Fruit fly (Drosophila melanogaster) whole organism, prepupa: ENCODE data around the gene ninaA.

Experiments used
- Blimp-1 ChIP-seq: fragments of 200-800 bp; sonication (Bioruptor generic); optimal IDR thresholded peaks from 3 replicates; lab custom pipeline; 2017; ENCODE audit warnings: missing biosample characterization, missing genetic modification characterization, mild to moderate bottlenecking, moderate library complexity, missing genetic modification reagents
- CG10631 ChIP-seq: fragments of 200-800 bp; sonication (Bioruptor generic); optimal IDR thresholded peaks from 2 replicates; lab custom pipeline; 2016; ENCODE audit warnings: missing biosample characterization, missing genetic modification characterization
- CG11294 ChIP-seq: fragments of 200-800 bp; sonication (Bioruptor generic); IDR thresholded peaks from 2 replicates; pipeline ENCODE4 v1.3.6; 2022; ENCODE audit warnings: missing biosample characterization, missing genetic modification characterization
- CG11902 ChIP-seq: fragments of 200-800 bp; sonication (Bioruptor generic); optimal IDR thresholded peaks from 3 replicates; lab custom pipeline; 2016; ENCODE audit warnings: missing biosample characterization, missing genetic modification characterization
- CG1621 ChIP-seq: fragments of 200-800 bp; sonication (Bioruptor generic); optimal IDR thresholded peaks from 3 replicates; lab custom pipeline; 2018; ENCODE audit warnings: missing biosample characterization, mild to moderate bottlenecking, missing genetic modification characterization
- CG16779 ChIP-seq: fragments of 200-800 bp; sonication (Bioruptor generic); optimal IDR thresholded peaks from 3 replicates; lab custom pipeline; 2017; ENCODE audit warnings: missing biosample characterization, mild to moderate bottlenecking, missing genetic modification characterization
- CG3032 ChIP-seq: fragments of 200-800 bp; optimal IDR thresholded peaks from 2 replicates; lab custom pipeline; 2019; ENCODE audit warnings: missing biosample characterization, mild to moderate bottlenecking, missing genetic modification characterization, moderate library complexity
- CG31627 ChIP-seq: fragments of 200-800 bp; sonication (Bioruptor generic); optimal IDR thresholded peaks from 3 replicates; lab custom pipeline; 2016; ENCODE audit warnings: missing biosample characterization, missing genetic modification characterization
- CG32006 ChIP-seq: fragments of 200-800 bp; sonication (Bioruptor generic); optimal IDR thresholded peaks from 3 replicates; lab custom pipeline; 2017; ENCODE audit warnings: missing biosample characterization, mild to moderate bottlenecking, missing genetic modification characterization
- CG34406 ChIP-seq: fragments of 200-800 bp; sonication (Bioruptor generic); optimal IDR thresholded peaks from 3 replicates; lab custom pipeline; 2016; ENCODE audit warnings: missing biosample characterization, missing genetic modification characterization
- CG4318 ChIP-seq: fragments of 200-800 bp; sonication (Bioruptor generic); optimal IDR thresholded peaks from 3 replicates; lab custom pipeline; 2017; ENCODE audit warnings: missing biosample characterization, mild to moderate bottlenecking, missing genetic modification characterization
- CG6163 ChIP-seq: fragments of 200-800 bp; sonication (Bioruptor generic); IDR thresholded peaks from 3 replicates; pipeline ENCODE4 v1.3.6; 2022; ENCODE audit warnings: missing biosample characterization, missing genetic modification characterization
- CG6276 ChIP-seq: fragments of 200-800 bp; sonication (Bioruptor generic); optimal IDR thresholded peaks from 2 replicates; lab custom pipeline; 2017; ENCODE audit warnings: missing biosample characterization, mild to moderate bottlenecking, missing genetic modification characterization
- CG6792 ChIP-seq: fragments of 200-800 bp; sonication (Bioruptor generic); optimal IDR thresholded peaks from 3 replicates; lab custom pipeline; 2016; ENCODE audit warnings: missing biosample characterization, missing genetic modification characterization
- CG6808 ChIP-seq: fragments of 200-800 bp; sonication (Bioruptor generic); optimal IDR thresholded peaks from 3 replicates; lab custom pipeline; 2017; ENCODE audit warnings: missing biosample characterization, missing genetic modification characterization, mild to moderate bottlenecking, moderate library complexity, missing genetic modification reagents
- CG6854 ChIP-seq: fragments of 200-800 bp; sonication (Bioruptor generic); optimal IDR thresholded peaks from 2 replicates; lab custom pipeline; 2017; ENCODE audit warnings: missing biosample characterization, mild to moderate bottlenecking, missing genetic modification characterization
- CG7368 ChIP-seq: fragments of 200-800 bp; sonication (Bioruptor generic); optimal IDR thresholded peaks from 3 replicates; lab custom pipeline; 2016; ENCODE audit warnings: missing biosample characterization, missing genetic modification characterization
- CG8319 ChIP-seq: fragments of 200-800 bp; sonication (Bioruptor generic); optimal IDR thresholded peaks from 3 replicates; lab custom pipeline; 2016; ENCODE audit warnings: missing biosample characterization, missing genetic modification characterization
- CG8632 ChIP-seq: fragments of 200-800 bp; sonication (Bioruptor generic); optimal IDR thresholded peaks from 3 replicates; lab custom pipeline; 2016; ENCODE audit warnings: missing biosample characterization, missing genetic modification characterization
- CG9139 ChIP-seq: fragments of 200-800 bp; sonication (Bioruptor generic); optimal IDR thresholded peaks from 3 replicates; lab custom pipeline; 2017; ENCODE audit warnings: missing biosample characterization, mild to moderate bottlenecking, missing genetic modification characterization
- Eip75B ChIP-seq: fragments of 200-800 bp; sonication (Bioruptor generic); optimal IDR thresholded peaks from 3 replicates; lab custom pipeline; 2016; ENCODE audit warnings: missing biosample characterization, missing genetic modification characterization
- Eip78C ChIP-seq: fragments of 200-800 bp; sonication (Bioruptor generic); peaks from one replicate; lab custom pipeline; 2016; ENCODE audit warnings: missing biosample characterization, missing genetic modification characterization
- Eip93F ChIP-seq: fragments of 200-800 bp; sonication (Bioruptor generic); optimal IDR thresholded peaks from 2 replicates; lab custom pipeline; 2016; ENCODE audit warnings: missing biosample characterization, mild to moderate bottlenecking, missing genetic modification characterization
- Ets21C ChIP-seq: fragments of 200-800 bp; sonication (Bioruptor generic); optimal IDR thresholded peaks from 3 replicates; lab custom pipeline; 2016; ENCODE audit warnings: missing biosample characterization, missing genetic modification characterization
- Gug ChIP-seq: fragments of 200-800 bp; sonication (Bioruptor generic); IDR thresholded peaks from 2 replicates; pipeline ENCODE4 v1.3.6; 2022; ENCODE audit warnings: missing biosample characterization, missing genetic modification characterization
- Hr38 ChIP-seq: sonication (Bioruptor generic); optimal IDR thresholded peaks from 2 replicates; lab custom pipeline; 2016; ENCODE audit warnings: missing biosample characterization, missing genetic modification characterization
- Hr4 ChIP-seq: fragments of 200-800 bp; sonication (Bioruptor generic); optimal IDR thresholded peaks from 3 replicates; lab custom pipeline; 2016; ENCODE audit warnings: missing biosample characterization, missing genetic modification characterization
- Met ChIP-seq: fragments of 200-800 bp; sonication (Bioruptor generic); optimal IDR thresholded peaks from 3 replicates; lab custom pipeline; 2016; ENCODE audit warnings: missing biosample characterization, missing genetic modification characterization
- OdsH ChIP-seq: fragments of 200-800 bp; sonication (Bioruptor generic); optimal IDR thresholded peaks from 3 replicates; lab custom pipeline; 2016; ENCODE audit warnings: missing biosample characterization, missing genetic modification characterization
- Smox ChIP-seq: fragments of 200-800 bp; sonication (Bioruptor generic); optimal IDR thresholded peaks from 3 replicates; lab custom pipeline; 2016; ENCODE audit warnings: missing biosample characterization, missing genetic modification characterization
- Sox102F ChIP-seq: fragments of 200-800 bp; sonication (Bioruptor generic); optimal IDR thresholded peaks from 2 replicates; lab custom pipeline; 2016; ENCODE audit warnings: missing biosample characterization, mild to moderate bottlenecking, missing genetic modification characterization
- Sox14 ChIP-seq: fragments of 200-800 bp; sonication (Bioruptor generic); optimal IDR thresholded peaks from 3 replicates; lab custom pipeline; 2016; ENCODE audit warnings: missing biosample characterization, missing genetic modification characterization
- Sox15 ChIP-seq: fragments of 200-800 bp; sonication (Bioruptor generic); optimal IDR thresholded peaks from 3 replicates; lab custom pipeline; 2016; ENCODE audit warnings: missing biosample characterization, missing genetic modification characterization
- achi ChIP-seq: fragments of 200-800 bp; sonication (Bioruptor generic); optimal IDR thresholded peaks from 3 replicates; lab custom pipeline; 2016; ENCODE audit warnings: missing biosample characterization, missing genetic modification characterization
- acj6 ChIP-seq: fragments of 200-800 bp; sonication (Bioruptor generic); optimal IDR thresholded peaks from 3 replicates; lab custom pipeline; 2016; ENCODE audit warnings: missing biosample characterization, missing genetic modification characterization
- cyc ChIP-seq: fragments of 200-800 bp; sonication (Bioruptor generic); optimal IDR thresholded peaks from 3 replicates; lab custom pipeline; 2016; ENCODE audit warnings: missing biosample characterization, missing genetic modification characterization
- dac ChIP-seq: fragments of 200-800 bp; sonication (Bioruptor generic); optimal IDR thresholded peaks from 2 replicates; lab custom pipeline; 2017; ENCODE audit warnings: missing biosample characterization, mild to moderate bottlenecking, missing genetic modification characterization
- dsx ChIP-seq: fragments of 200-800 bp; optimal IDR thresholded peaks from 3 replicates; lab custom pipeline; 2019; ENCODE audit warnings: missing biosample characterization, mild to moderate bottlenecking, missing genetic modification characterization, moderate library complexity; ENCODE audit not compliant: poor library complexity, severe bottlenecking
- eg ChIP-seq: fragments of 200-800 bp; sonication (Bioruptor generic); IDR thresholded peaks from 3 replicates; pipeline ENCODE4 v1.3.6; 2022; ENCODE audit warnings: missing biosample characterization, missing genetic modification characterization
- esn ChIP-seq: fragments of 200-800 bp; sonication (Bioruptor generic); optimal IDR thresholded peaks from 2 replicates; lab custom pipeline; 2016; ENCODE audit warnings: missing biosample characterization, mild to moderate bottlenecking, missing genetic modification characterization, moderate library complexity
- lz ChIP-seq: fragments of 200-800 bp; sonication (Bioruptor generic); optimal IDR thresholded peaks from 3 replicates; lab custom pipeline; 2016; ENCODE audit warnings: missing biosample characterization, missing genetic modification characterization
- salr ChIP-seq, 2 experiments: fragments of 200-800 bp; sonication (Bioruptor generic); optimal IDR thresholded peaks; 3 replicates each; lab custom pipeline; 2016 to 2018; ENCODE audit warnings: missing biosample characterization in 2 of 2, missing genetic modification characterization in 2 of 2, mild to moderate bottlenecking in 1 of 2
- ss ChIP-seq, 2 experiments: fragments of 200-800 bp; sonication (Bioruptor generic); optimal IDR thresholded peaks; 2 replicates in 1 of 2; 3 replicates in 1 of 2; lab custom pipeline; 2017 to 2018; ENCODE audit warnings: mild to moderate bottlenecking in 2 of 2, missing biosample characterization in 2 of 2, missing genetic modification characterization in 2 of 2, moderate library complexity in 1 of 2
- svp ChIP-seq: fragments of 200-800 bp; sonication (Bioruptor generic); peaks from one replicate; lab custom pipeline; 2016; ENCODE audit warnings: missing biosample characterization, missing genetic modification characterization
- topi ChIP-seq: fragments of 200-800 bp; sonication (Bioruptor generic); optimal IDR thresholded peaks from 3 replicates; lab custom pipeline; 2016; ENCODE audit warnings: missing biosample characterization, missing genetic modification characterization
- vri ChIP-seq: fragments of 200-800 bp; sonication (Bioruptor generic); optimal IDR thresholded peaks from 3 replicates; lab custom pipeline; 2016; ENCODE audit warnings: missing biosample characterization, mild to moderate bottlenecking, missing genetic modification characterization

The ninaA gene

DNA sequence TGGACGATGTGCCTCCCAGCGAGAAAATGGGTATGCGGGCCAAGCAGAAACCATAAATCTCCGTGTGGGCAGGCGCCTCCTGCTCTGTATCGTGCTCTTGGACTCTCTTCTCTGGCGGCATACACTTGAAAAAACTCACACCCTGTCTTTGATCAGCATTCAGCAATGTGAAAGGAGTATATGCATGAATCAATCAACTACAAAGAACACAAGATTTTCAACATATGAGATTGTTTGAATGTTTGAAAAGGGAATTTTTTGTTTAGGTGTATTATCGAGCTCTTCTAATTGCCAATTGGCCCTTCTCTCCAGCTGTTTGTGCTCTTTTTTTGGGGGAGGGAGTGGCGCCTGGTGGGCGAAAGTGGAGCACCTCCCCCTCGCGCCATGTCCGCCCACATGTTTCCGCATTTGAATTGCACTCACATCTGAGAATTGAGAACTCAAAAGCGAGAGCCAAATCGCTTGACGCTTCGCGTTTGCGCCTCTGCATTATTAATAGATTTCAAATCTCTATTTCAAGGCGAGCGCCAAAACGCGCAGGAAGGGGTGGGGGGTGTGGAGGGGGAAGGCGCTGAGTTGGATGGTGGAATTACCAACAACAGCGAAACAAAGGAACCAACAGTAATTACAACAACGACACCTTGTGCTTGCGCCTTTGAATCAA is 31.6 kb upstream of the ninaA start (continued):
- TF ChIP-seq Met (GFP tag; lab: Kevin White, UChicago) (peak; percentile 81), CG6808 (GFP tag; lab: Kevin White, UChicago) (peak; percentile 39), CG16779 (tag; lab: Kevin White, UChicago) (peak; percentile 45), Eip93F (GFP tag; lab: Kevin White, UChicago) (peak; percentile 2), CG10631 (GFP tag; lab: Kevin White, UChicago) (peak; percentile 74), Hr38 (GFP tag; lab: Kevin White, UChicago) (no peak), Blimp-1 (GFP tag; lab: Kevin White, UChicago) (no peak), cyc (peak; percentile 83), Eip75B (GFP tag; lab: Kevin White, UChicago) (peak; percentile 77), CG32006 (GFP tag; lab: Kevin White, UChicago) (peak; percentile 89), CG11294 (GFP tag; lab: Robert Waterston, UW) (peak; percentile 74), CG8319 (GFP tag; lab: Kevin White, UChicago) (peak; percentile 40), svp (GFP tag; lab: Kevin White, UChicago) (peak; percentile 91), CG6163 (peak; percentile 94), OdsH (GFP tag; lab: Kevin White, UChicago) (peak; percentile 79), Eip78C (GFP tag; lab: Kevin White, UChicago) (peak; percentile 92), Gug (GFP tag; lab: Robert Waterston, UW) (peak; percentile 86), ss (GFP tag; optimal IDR thresholded peaks at IDR 0.05; lab: Kevin White, UChicago) (peak in 1 of 2 experiments; percentile 8), Sox14 (GFP tag; lab: Kevin White, UChicago) (peak; percentile 73), lz (GFP tag; lab: Kevin White, UChicago) (peak; percentile 74), CG31627 (peak; percentile 76), CG34406 (peak; percentile 61), CG11902 (GFP tag; lab: Kevin White, UChicago) (peak; percentile 46), Sox15 (GFP tag; lab: Kevin White, UChicago) (peak; percentile 46), CG4318 (peak; percentile 80), Ets21C (GFP tag; lab: Kevin White, UChicago) (peak; percentile 55), dac (GFP tag; lab: Kevin White, UChicago) (peak; percentile 65), topi (GFP tag; lab: Kevin White, UChicago) (peak; percentile 83)

DNA sequence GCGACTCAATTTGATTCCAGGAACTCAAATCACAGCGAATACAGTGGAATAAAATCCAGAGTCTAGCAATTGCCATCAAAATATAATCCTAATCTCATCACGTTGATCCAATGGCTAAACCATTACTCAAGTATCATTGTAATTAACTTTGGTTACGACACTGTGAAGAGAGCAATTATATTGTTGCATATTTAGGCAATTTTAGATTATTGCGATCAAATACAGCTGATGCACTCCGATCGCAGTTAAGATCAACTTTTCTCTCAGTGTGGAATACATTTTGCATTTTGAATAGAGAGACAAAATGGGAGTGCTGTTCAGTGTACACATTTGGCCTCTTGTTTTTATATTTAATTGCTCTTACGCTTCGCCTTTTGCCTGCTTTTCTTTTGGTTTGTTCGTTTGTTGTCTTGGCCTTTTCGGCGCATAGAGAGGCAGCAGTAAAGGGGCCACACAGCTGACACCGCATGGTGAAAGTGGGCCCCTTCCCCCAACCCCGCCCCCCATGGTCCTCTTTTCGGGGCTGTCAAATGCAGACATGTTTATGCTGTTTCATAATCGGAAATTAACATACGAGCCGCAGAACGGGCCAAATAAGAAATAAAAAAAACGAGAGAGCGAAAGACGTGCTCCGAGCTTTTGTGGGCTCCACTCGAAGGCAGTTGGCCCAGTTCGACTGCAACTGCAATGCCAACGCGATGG is 30.8 kb upstream of the ninaA start:
- TF ChIP-seq Gug (GFP tag; lab: Robert Waterston, UW) (peak; percentile 67), CG1621 (peak; percentile 14), CG9139 (GFP tag; lab: Kevin White, UChicago) (no peak), achi (peak; percentile 64), CG6854 (peak; percentile 32), CG8632 (peak; percentile 13), eg (GFP tag; lab: Robert Waterston, UW) (peak; percentile 73), Ets21C (GFP tag; lab: Kevin White, UChicago) (peak; percentile 49), lz (GFP tag; lab: Kevin White, UChicago) (peak; percentile 65), CG6808 (GFP tag; lab: Kevin White, UChicago) (no peak), esn (GFP tag; lab: Kevin White, UChicago) (peak; percentile 66), CG11902 (GFP tag; lab: Kevin White, UChicago) (peak; percentile 6), Sox15 (GFP tag; lab: Kevin White, UChicago) (peak; percentile 21), Eip93F (GFP tag; lab: Kevin White, UChicago) (no peak), salr (GFP tag; optimal IDR thresholded peaks at IDR 0.05; lab: Kevin White, UChicago) (peak in 1 of 2 experiments; percentile 22), vri (peak; percentile 58), Blimp-1 (GFP tag; lab: Kevin White, UChicago) (peak; percentile 57), Smox (GFP tag; lab: Kevin White, UChicago) (peak; percentile 62), ss (GFP tag; optimal IDR thresholded peaks at IDR 0.05; lab: Kevin White, UChicago) (no peak), dsx (no peak), CG11294 (GFP tag; lab: Robert Waterston, UW) (peak; percentile 45; the same call in 1 of the 2 replicates), CG7368 (GFP tag; lab: Kevin White, UChicago) (peak; percentile 51), Sox102F (GFP tag; lab: Kevin White, UChicago) (peak; percentile 66), CG6792 (GFP tag; lab: Kevin White, UChicago) (peak; percentile 47), acj6 (peak; percentile 73), CG6276 (peak; percentile 78), Hr4 (GFP tag; lab: Kevin White, UChicago) (peak; percentile 90), CG3032 (tag; lab: Kevin White, UChicago) (peak; percentile 17), Hr38 (GFP tag; lab: Kevin White, UChicago) (no peak)
